Worm (Caenorhabditis elegans): Measurements from ENCODE around the gene Y45G12C.1.
"Not testable (repeated sequence)": the region's sequence is repeated elsewhere in the genome, so short reads cannot be mapped to it uniquely, and the experiment has no call there.

The Y45G12C.1 gene

DNA sequence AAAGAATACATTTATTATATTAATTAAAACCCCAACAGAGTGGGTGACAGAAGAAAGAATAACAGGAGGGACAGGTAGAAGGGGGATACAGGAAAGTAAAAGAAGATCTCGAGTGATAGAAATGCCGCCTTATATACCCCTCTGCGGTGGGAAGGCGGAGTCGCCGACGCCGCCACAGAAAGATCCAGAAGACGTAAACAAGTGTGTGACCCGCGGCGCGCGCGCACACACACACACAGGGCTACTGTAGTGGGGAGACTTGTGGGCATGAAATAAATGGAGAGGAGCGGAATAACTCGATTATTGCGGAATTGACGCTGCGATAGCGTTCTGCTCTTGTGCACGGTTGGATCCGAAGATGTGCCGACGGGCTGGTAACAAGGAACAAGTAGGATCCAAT is 30.2 kb downstream of the Y45G12C.1 start:
- TF ChIP-seq bed-3 (GFP tag; optimal IDR thresholded peaks at IDR 0.05) (no peak), flh-1 (GFP tag; optimal IDR thresholded peaks at IDR 0.05) (no peak), nhr-237 (tag; optimal IDR thresholded peaks at IDR 0.05) (no peak), lin-13 (tag; optimal IDR thresholded peaks at IDR 0.05) (no peak), nhr-76 (tag; optimal IDR thresholded peaks at IDR 0.05) (no peak), ceh-43 (GFP tag; optimal IDR thresholded peaks at IDR 0.05) (no peak), ceh-83 (GFP tag; optimal IDR thresholded peaks at IDR 0.05) (no peak), ham-2 (GFP tag; optimal IDR thresholded peaks at IDR 0.05) (no peak), elt-3 (tag; optimal IDR thresholded peaks at IDR 0.05) (no peak), mab-5 (tag; optimal IDR thresholded peaks at IDR 0.05) (no peak), sem-2 (GFP tag; optimal IDR thresholded peaks at IDR 0.05) (no peak), ces-1 (GFP tag; optimal IDR thresholded peaks at IDR 0.05) (no peak), pha-4 (tag; optimal IDR thresholded peaks at IDR 0.05) (no peak), nhr-2 (tag; optimal IDR thresholded peaks at IDR 0.05) (no peak)

DNA sequence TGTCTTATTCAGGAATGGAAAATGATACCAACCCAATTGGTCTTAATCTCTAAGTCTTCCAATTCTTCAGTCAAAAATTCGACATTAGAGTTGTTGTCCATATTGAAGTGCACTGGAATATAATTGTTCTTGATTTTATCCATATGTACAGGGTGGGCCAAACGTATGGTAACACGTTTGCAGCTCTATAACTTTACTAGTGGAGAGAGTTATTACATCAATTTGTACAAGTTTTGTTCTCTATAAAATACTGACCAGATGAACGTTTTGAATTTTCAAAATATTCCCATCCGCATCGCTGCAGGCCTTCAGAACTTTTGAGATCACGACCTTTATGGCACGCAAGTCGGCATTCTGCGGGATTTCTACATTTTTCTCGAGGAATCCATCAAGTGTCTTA is 33.3 kb downstream of the Y45G12C.1 start, which contains the start of gene F53E10.5:
Gene F53E10.5, minus strand, starts transcription at position 101 of the 400 bp plus-strand sequence.
- TF ChIP-seq ceh-39, snpc-4, nhr-76 (tag; optimal IDR thresholded peaks at IDR 0.05): not testable (repeated sequence)

DNA sequence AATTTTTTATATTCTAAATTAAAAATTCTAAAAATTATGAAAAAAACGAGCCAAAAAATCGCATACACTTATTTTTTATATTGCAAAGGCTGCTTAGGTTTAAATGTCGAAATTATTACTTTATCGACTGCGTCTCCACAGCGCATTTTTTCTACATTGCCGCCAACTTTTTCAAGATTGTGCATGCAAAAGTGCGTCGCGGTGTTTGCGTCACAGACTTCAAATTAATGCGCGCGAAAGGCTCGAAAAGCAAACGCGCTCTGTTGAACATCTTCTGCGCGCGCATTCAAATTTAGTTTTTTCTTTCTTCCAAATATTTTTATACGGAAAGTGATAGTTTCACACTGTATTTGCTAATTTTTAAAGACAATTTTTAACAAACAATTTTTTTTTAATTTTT is 35.1 kb downstream of the Y45G12C.1 start:
- TF ChIP-seq ces-1 (GFP tag; optimal IDR thresholded peaks at IDR 0.05) (peak; percentile 36), unc-120 (tag; optimal IDR thresholded peaks at IDR 0.05; ENCODE audit: poor library complexity, severe bottlenecking) (peak; percentile 38), ceh-43 (GFP tag; optimal IDR thresholded peaks at IDR 0.05) (no peak), mep-1 (tag; optimal IDR thresholded peaks at IDR 0.05) (peak; percentile 48), nhr-237 (tag; optimal IDR thresholded peaks at IDR 0.05) (peak; percentile 63), ceh-39 (tag; optimal IDR thresholded peaks at IDR 0.05) (no peak), lsy-2 (tag; optimal IDR thresholded peaks at IDR 0.05) (peak; percentile 38)

DNA sequence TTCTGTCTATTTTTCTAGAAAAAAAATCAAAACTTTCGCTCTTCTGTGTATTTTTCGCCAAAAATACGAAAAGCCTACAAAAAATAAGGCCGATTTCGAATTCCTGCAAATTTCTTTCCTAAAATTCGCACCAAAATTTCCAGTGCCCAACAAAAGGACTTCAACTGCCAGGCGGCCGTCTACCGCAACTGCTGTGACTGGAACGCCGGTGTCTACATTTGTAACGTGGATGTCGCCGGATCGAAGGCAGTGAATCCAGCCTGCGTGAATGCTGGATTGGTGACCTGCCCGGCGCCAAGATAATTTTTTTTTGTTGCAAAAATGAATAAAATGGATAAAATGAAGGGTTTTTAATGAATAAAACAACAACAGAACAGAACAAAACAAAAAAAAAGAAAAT is 36.3 kb downstream of the Y45G12C.1 start:
- TF ChIP-seq flh-1 (GFP tag; optimal IDR thresholded peaks at IDR 0.05) (no peak), zip-8 (tag; optimal IDR thresholded peaks at IDR 0.05) (no peak), elt-3 (tag; optimal IDR thresholded peaks at IDR 0.05) (no peak), lsy-2 (tag; optimal IDR thresholded peaks at IDR 0.05) (no peak), mab-5 (tag; optimal IDR thresholded peaks at IDR 0.05) (no peak), ztf-11 (tag; optimal IDR thresholded peaks at IDR 0.05) (no peak), unc-62 (GFP tag; optimal IDR thresholded peaks at IDR 0.05) (no peak)

DNA sequence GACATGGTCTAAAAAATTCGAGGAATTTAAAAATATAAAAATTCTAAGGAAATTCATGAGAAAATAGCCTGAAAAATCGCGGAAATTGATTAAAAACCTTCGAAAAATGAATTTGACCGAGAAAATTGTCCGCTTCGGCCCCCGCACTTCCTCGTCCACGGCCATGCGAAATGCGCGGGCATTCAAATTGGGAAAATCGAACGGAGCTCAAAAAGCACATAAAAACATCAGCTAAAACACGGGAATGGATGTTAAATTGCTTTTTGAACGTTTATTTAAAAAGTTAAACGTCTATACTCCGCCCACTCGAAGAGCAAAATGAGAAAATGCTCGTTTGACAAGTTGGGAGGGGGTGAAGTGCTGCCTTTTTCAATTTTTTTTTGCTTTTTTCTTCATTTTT is 37.6 kb downstream of the Y45G12C.1 start, which contains the start of gene F53E10.6:
Gene F53E10.6, minus strand, starts transcription at position 8 of the 400 bp plus-strand sequence.
- peak; percentile 6 for TF ChIP-seq ces-1 (GFP tag; optimal IDR thresholded peaks at IDR 0.05)
- no peak for TF ChIP-seq lin-13 (tag; optimal IDR thresholded peaks at IDR 0.05)

DNA sequence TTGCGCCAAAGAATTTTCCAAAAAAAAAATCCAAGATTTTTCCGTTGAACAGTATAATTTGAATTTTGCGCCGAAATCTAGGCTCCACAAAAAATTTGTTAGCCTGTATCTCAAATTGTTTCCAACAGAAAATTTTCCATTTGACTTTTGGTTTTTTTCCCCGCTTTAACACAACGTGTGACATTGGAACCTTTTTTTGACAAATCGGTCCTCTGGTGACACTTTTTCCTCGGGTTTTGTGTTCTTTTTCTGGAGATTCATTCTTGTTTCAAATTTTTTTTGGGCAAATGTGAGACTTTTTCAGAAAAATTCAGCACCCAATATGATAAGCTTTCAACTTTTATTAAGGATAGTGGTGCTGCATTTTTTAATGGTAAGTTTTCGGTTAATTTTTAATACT is 42.9 kb downstream of the Y45G12C.1 start, which contains the start of gene acr-17:
Gene acr-17, plus strand, starts transcription at position 301 of the 400 bp plus-strand sequence.
- no peak for TF ChIP-seq drap-1 (GFP tag; optimal IDR thresholded peaks at IDR 0.05)
- TF ChIP-seq unc-39 (tag; optimal IDR thresholded peaks at IDR 0.05), result no peak
- no peak for TF ChIP-seq lin-32 (GFP tag; optimal IDR thresholded peaks at IDR 0.05)
- TF ChIP-seq unc-62 (GFP tag; optimal IDR thresholded peaks at IDR 0.05), result no peak
- no peak for TF ChIP-seq nhr-237 (tag; optimal IDR thresholded peaks at IDR 0.05)
- no peak for TF ChIP-seq nhr-76 (tag; optimal IDR thresholded peaks at IDR 0.05)
- no peak for TF ChIP-seq flh-1 (GFP tag; optimal IDR thresholded peaks at IDR 0.05)
- no peak for TF ChIP-seq elt-3 (tag; optimal IDR thresholded peaks at IDR 0.05)
- no peak for TF ChIP-seq lin-13 (tag; optimal IDR thresholded peaks at IDR 0.05)
- no peak for TF ChIP-seq mls-2 (tag; optimal IDR thresholded peaks at IDR 0.05)
- no peak for TF ChIP-seq ceh-83 (GFP tag; optimal IDR thresholded peaks at IDR 0.05)
- no peak for TF ChIP-seq lsy-2 (tag; optimal IDR thresholded peaks at IDR 0.05)
- TF ChIP-seq M03D4.4 (tag; optimal IDR thresholded peaks at IDR 0.05), result no peak
- no peak for TF ChIP-seq bed-3 (GFP tag; optimal IDR thresholded peaks at IDR 0.05)

Data from whole organism, mixed stage, embryonic.